Worm (Caenorhabditis elegans) whole organism, young adult: ENCODE data around the gene cest-10.

Experiments used
- F10E7.11 ChIP-seq: sonication (generic microtip); optimal IDR thresholded peaks from 2 replicates; lab custom pipeline; 2017; ENCODE audit warnings: mild to moderate bottlenecking, missing genetic modification characterization, moderate library complexity, missing compliant biosample characterization
- F39B2.1 ChIP-seq: fragments of 200-800 bp; sonication (Bioruptor generic); IDR thresholded peaks from 2 replicates; pipeline ENCODE4 v1.3.6; 2022; ENCODE audit warnings: missing genetic modification reagents, missing genetic modification characterization, missing compliant biosample characterization
- F49E8.2 ChIP-seq: sonication (generic microtip); optimal IDR thresholded peaks from 3 replicates; lab custom pipeline; 2017; ENCODE audit warnings: missing genetic modification characterization, mild to moderate bottlenecking, missing compliant biosample characterization, antibody characterized with exemption, moderate library complexity; ENCODE audit not compliant: insufficient read depth
- F57A8.1 ChIP-seq: fragments of 200-800 bp; sonication (Bioruptor generic); optimal IDR thresholded peaks from 2 replicates; lab custom pipeline; 2018; ENCODE audit warnings: mild to moderate bottlenecking, missing genetic modification characterization, moderate library complexity, missing compliant biosample characterization
- K12H6.12 ChIP-seq: fragments of 200-800 bp; sonication (Bioruptor generic); optimal IDR thresholded peaks from 2 replicates; lab custom pipeline; 2018; ENCODE audit warnings: mild to moderate bottlenecking, missing genetic modification characterization, missing compliant biosample characterization
- Y95B8A.8 ChIP-seq: fragments of 200-800 bp; sonication (Bioruptor generic); IDR thresholded peaks from 2 replicates; pipeline ENCODE4 v1.3.6; 2022; ENCODE audit warnings: missing genetic modification reagents, missing genetic modification characterization, missing compliant biosample characterization
- akir-1 ChIP-seq: fragments of 200-800 bp; sonication (Bioruptor generic); optimal IDR thresholded peaks from 2 replicates; lab custom pipeline; 2018; ENCODE audit warnings: mild to moderate bottlenecking, missing genetic modification characterization, moderate library complexity, missing compliant biosample characterization
- ama-1 ChIP-seq, 3 experiments: fragments of 150-350 bp in 1 of 3; sonication (generic microtip) in 2 of 3; optimal IDR thresholded peaks; 2 replicates each; lab custom pipeline; 2014 to 2018; ENCODE audit warnings: missing biosample characterization in 2 of 3, missing genetic modification characterization in 2 of 3, missing genetic modification reagents in 2 of 3
- aptf-2 ChIP-seq: fragments of 200-800 bp; sonication (Bioruptor generic); conservative IDR thresholded peaks from 2 replicates; pipeline ENCODE4 v1.3.6; 2022; ENCODE audit warnings: missing genetic modification reagents, missing genetic modification characterization, missing compliant biosample characterization
- athp-1 ChIP-seq: sonication (generic microtip); optimal IDR thresholded peaks from 2 replicates; lab custom pipeline; 2017; ENCODE audit warnings: mild to moderate bottlenecking, missing genetic modification characterization, missing compliant biosample characterization
- ceh-91 ChIP-seq: fragments of 200-800 bp; sonication (Bioruptor generic); IDR thresholded peaks from 2 replicates; pipeline ENCODE4 v1.3.6; 2022; ENCODE audit warnings: missing genetic modification reagents, missing genetic modification characterization, missing compliant biosample characterization
- chd-7 ChIP-seq: sonication (generic microtip); optimal IDR thresholded peaks from 2 replicates; lab custom pipeline; 2016; ENCODE audit warnings: mild to moderate bottlenecking, missing genetic modification characterization, moderate library complexity, missing compliant biosample characterization
- die-1 ChIP-seq: sonication (generic microtip); optimal IDR thresholded peaks from 2 replicates; lab custom pipeline; 2016; ENCODE audit warnings: missing genotype, mild to moderate bottlenecking, missing genetic modification characterization, missing compliant biosample characterization
- dpff-1 ChIP-seq: sonication (generic microtip); optimal IDR thresholded peaks from 2 replicates; lab custom pipeline; 2017; ENCODE audit warnings: mild to moderate bottlenecking, missing genetic modification characterization, missing compliant biosample characterization
- efl-1 ChIP-seq: fragments of 150-350 bp; optimal IDR thresholded peaks from 2 replicates; lab custom pipeline; 2014; ENCODE audit warnings: missing biosample characterization, missing genetic modification reagents, missing genetic modification characterization
- fkh-3 ChIP-seq: sonication (generic microtip); optimal IDR thresholded peaks from 2 replicates; lab custom pipeline; 2016; ENCODE audit warnings: mild to moderate bottlenecking, missing genetic modification characterization, missing compliant biosample characterization
- hmg-1.2 ChIP-seq: fragments of 200-800 bp; sonication (Bioruptor generic); IDR thresholded peaks from 2 replicates; pipeline ENCODE4 v1.3.6; 2022; ENCODE audit warnings: missing genetic modification reagents, missing genetic modification characterization, missing compliant biosample characterization
- lag-1 ChIP-seq: fragments of 200-800 bp; sonication (Bioruptor generic); IDR thresholded peaks from 2 replicates; pipeline ENCODE4 v1.3.6; 2022; ENCODE audit warnings: missing genetic modification reagents, missing genetic modification characterization, missing compliant biosample characterization
- lin-26 ChIP-seq: fragments of 200-800 bp; sonication (Bioruptor generic); IDR thresholded peaks from 2 replicates; pipeline ENCODE4 v1.3.6; 2022; ENCODE audit warnings: missing genetic modification reagents, missing genetic modification characterization, missing compliant biosample characterization
- lir-1 ChIP-seq: fragments of 200-800 bp; sonication (Bioruptor generic); conservative IDR thresholded peaks from 2 replicates; pipeline ENCODE4 v1.3.6; 2022; ENCODE audit warnings: missing genetic modification reagents, missing genetic modification characterization, missing compliant biosample characterization
- lsl-1 ChIP-seq: fragments of 200-800 bp; sonication (Bioruptor generic); optimal IDR thresholded peaks from 2 replicates; lab custom pipeline; 2018; ENCODE audit warnings: mild to moderate bottlenecking, missing genetic modification characterization, moderate library complexity, missing compliant biosample characterization
- madf-6 ChIP-seq: fragments of 200-800 bp; sonication (Bioruptor generic); IDR thresholded peaks from 2 replicates; pipeline ENCODE4 v1.3.6; 2022; ENCODE audit warnings: missing genetic modification reagents, missing genetic modification characterization, missing compliant biosample characterization
- madf-8 ChIP-seq: fragments of 200-800 bp; sonication (Bioruptor generic); conservative IDR thresholded peaks from 2 replicates; pipeline ENCODE4 v1.3.6; 2022; ENCODE audit warnings: missing genetic modification reagents, missing genetic modification characterization, missing compliant biosample characterization
- mes-4 ChIP-seq: sonication (generic microtip); optimal IDR thresholded peaks from 2 replicates; lab custom pipeline; 2016; ENCODE audit warnings: missing genotype, missing genetic modification characterization, missing compliant biosample characterization
- nhr-120 ChIP-seq: fragments of 200-800 bp; sonication (Bioruptor generic); IDR thresholded peaks from 2 replicates; pipeline ENCODE4 v1.3.6; 2022; ENCODE audit warnings: missing genetic modification characterization, missing compliant biosample characterization
- nhr-27 ChIP-seq: fragments of 200-800 bp; sonication (Bioruptor generic); optimal IDR thresholded peaks from 2 replicates; lab custom pipeline; 2018; ENCODE audit warnings: mild to moderate bottlenecking, missing genetic modification characterization, moderate library complexity, missing compliant biosample characterization
- nhr-80 ChIP-seq: sonication (generic microtip); optimal IDR thresholded peaks from 2 replicates; lab custom pipeline; 2016; ENCODE audit warnings: missing genetic modification characterization, missing compliant biosample characterization
- repo-1 ChIP-seq: sonication (generic microtip); optimal IDR thresholded peaks from 2 replicates; lab custom pipeline; 2017; ENCODE audit warnings: mild to moderate bottlenecking, missing genetic modification characterization, missing compliant biosample characterization
- sdz-38 ChIP-seq: sonication (generic microtip); optimal IDR thresholded peaks from 2 replicates; lab custom pipeline; 2016; ENCODE audit warnings: missing genotype, missing genetic modification characterization, missing compliant biosample characterization
- snpc-3.4 ChIP-seq: sonication (generic microtip); optimal IDR thresholded peaks from 2 replicates; lab custom pipeline; 2017; ENCODE audit warnings: missing genetic modification characterization, mild to moderate bottlenecking, missing compliant biosample characterization, antibody characterized with exemption, moderate library complexity, missing genotype, missing genetic modification reagents
- snpc-4 ChIP-seq, 5 experiments: fragments of 150-350 bp in 1 of 5; sonication (generic microtip) in 4 of 5; optimal IDR thresholded peaks; 2 replicates each; lab custom pipeline; 2014 to 2018; ENCODE audit warnings: missing genetic modification characterization in 5 of 5, missing biosample characterization in 3 of 5, antibody characterized with exemption in 2 of 5, mild to moderate bottlenecking in 2 of 5, missing compliant biosample characterization in 2 of 5, missing genotype in 2 of 5, moderate library complexity in 2 of 5, missing genetic modification reagents in 1 of 5
- sptf-2 ChIP-seq: fragments of 200-800 bp; sonication (Bioruptor generic); optimal IDR thresholded peaks from 2 replicates; lab custom pipeline; 2018; ENCODE audit warnings: mild to moderate bottlenecking, missing genetic modification characterization, missing compliant biosample characterization
- unc-130 ChIP-seq: sonication (generic microtip); optimal IDR thresholded peaks from 2 replicates; lab custom pipeline; 2016; ENCODE audit warnings: missing genetic modification reagents, missing genetic modification characterization, missing compliant biosample characterization
- unc-62 ChIP-seq: fragments of 150-350 bp; optimal IDR thresholded peaks from 2 replicates; lab custom pipeline; 2014; ENCODE audit warnings: missing biosample characterization, missing genetic modification reagents, missing genetic modification characterization
- xnd-1 ChIP-seq: sonication (generic microtip); optimal IDR thresholded peaks from 2 replicates; lab custom pipeline; 2016; ENCODE audit warnings: missing genotype, missing genetic modification reagents, missing genetic modification characterization, missing compliant biosample characterization
- ztf-18 ChIP-seq: sonication (generic microtip); optimal IDR thresholded peaks from 2 replicates; lab custom pipeline; 2016; ENCODE audit warnings: missing genotype, mild to moderate bottlenecking, missing genetic modification characterization, missing compliant biosample characterization
- ztf-22 ChIP-seq: fragments of 200-800 bp; sonication (Bioruptor generic); optimal IDR thresholded peaks from 2 replicates; lab custom pipeline; 2018; ENCODE audit warnings: mild to moderate bottlenecking, missing genetic modification characterization, moderate library complexity, missing compliant biosample characterization
- ztf-28 ChIP-seq: fragments of 200-800 bp; sonication (Bioruptor generic); IDR thresholded peaks from 2 replicates; pipeline ENCODE4 v1.3.6; 2022; ENCODE audit warnings: missing genetic modification reagents, missing genetic modification characterization, missing compliant biosample characterization

The cest-10 gene

DNA sequence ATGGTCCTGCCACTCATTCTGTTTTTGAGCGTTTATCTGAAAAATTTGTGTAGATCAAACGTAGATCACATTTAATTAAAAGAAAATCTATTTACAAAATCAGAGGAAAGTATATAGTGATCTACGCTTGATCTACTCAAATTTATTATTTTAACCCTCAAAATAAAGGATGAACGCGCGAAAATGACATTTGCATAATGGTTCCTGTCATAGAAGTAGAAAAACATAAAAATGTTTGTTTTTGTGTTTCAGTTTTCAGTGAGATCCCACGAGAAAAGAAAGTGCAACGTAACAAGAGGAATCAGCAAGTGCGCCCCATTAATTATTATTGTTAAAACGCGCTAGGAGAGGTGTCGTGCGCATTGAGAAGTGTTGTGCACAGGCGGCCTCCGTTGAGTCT, 31.0 kb downstream of the cest-10 start:
- TF ChIP-seq fkh-3 (tag; lab: Kevin White, UChicago) (no peak), unc-62 (GFP tag; lab: Kevin White, UChicago) (no peak), die-1 (peak; percentile 5), efl-1 (GFP tag; lab: Kevin White, UChicago) (peak; percentile 81), dpff-1 (tag; lab: Kevin White, UChicago) (no peak), xnd-1 (tag; lab: Kevin White, UChicago) (peak; percentile 42), hmg-1.2 (peak; percentile 38; the same call in 1 of the 2 replicates), nhr-27 (tag; lab: Kevin White, UChicago) (no peak), ceh-91 (GFP tag; lab: Robert Waterston, UW) (0 out of 2 replicates have a peak, but pooled peaks have one; percentile 16), aptf-2 (GFP tag; lab: Robert Waterston, UW) (peak; percentile 83), nhr-120 (GFP tag; lab: Robert Waterston, UW) (no peak), snpc-3.4 (tag; lab: Kevin White, UChicago) (no peak), chd-7 (tag; lab: Kevin White, UChicago) (no peak), akir-1 (GFP tag; lab: Kevin White, UChicago) (no peak), K12H6.12 (tag; lab: Kevin White, UChicago) (no peak), madf-6 (peak; percentile 90), ztf-18 (tag; lab: Kevin White, UChicago) (no peak), lsl-1 (GFP tag; lab: Kevin White, UChicago) (no peak), ztf-22 (GFP tag; lab: Kevin White, UChicago) (no peak), madf-8 (GFP tag; lab: Robert Waterston, UW) (peak; percentile 67), athp-1 (tag; lab: Kevin White, UChicago) (no peak), mes-4 (tag; lab: Kevin White, UChicago) (no peak)

DNA sequence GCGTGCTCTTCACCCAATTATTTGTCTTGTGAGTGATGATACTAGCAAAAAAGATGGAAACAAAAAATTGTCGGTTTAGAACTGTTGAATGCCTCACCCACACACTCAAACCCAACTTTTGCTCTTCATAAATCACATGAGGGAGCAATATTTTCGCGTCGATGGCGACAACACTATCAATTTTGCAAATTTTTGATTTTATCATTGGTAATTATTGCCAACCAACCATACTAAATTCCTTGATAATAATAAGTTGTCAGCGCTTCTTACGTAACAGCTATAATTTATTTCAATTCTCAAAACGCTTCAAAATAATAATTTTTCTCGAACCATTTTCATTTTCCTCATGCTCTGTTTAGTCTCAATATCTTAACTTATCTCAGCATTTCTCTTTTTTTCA, 32.4 kb downstream of the cest-10 start:
- TF ChIP-seq chd-7 (tag; lab: Kevin White, UChicago) = no peak
- no peak for TF ChIP-seq repo-1
- TF ChIP-seq nhr-80 (tag; lab: Kevin White, UChicago) = peak; percentile 37
- TF ChIP-seq unc-130 = no peak
- no peak for TF ChIP-seq sptf-2
- TF ChIP-seq, all 124 proteins: peak for 1

DNA sequence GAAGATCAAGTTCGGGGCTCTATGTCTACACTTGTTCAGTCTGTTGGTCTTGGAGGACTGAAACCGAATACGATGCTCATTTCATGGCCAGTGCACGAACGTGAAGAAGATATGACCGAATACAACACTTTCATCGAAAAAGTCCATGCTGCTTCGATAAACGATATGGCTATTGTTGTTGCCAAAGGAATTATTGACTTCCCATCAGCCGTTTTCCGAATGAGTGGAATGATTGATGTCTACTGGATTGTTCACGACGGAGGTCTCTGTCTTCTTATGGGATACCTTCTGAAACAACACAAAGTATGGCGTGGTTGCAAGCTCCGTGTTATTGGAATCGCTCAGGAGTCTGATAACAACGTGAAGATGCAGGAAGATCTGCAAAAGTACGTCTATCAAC, 35.9 kb downstream of the cest-10 start:
- TF ChIP-seq ztf-18 (tag; lab: Kevin White, UChicago) = no peak
- TF ChIP-seq Y95B8A.8 (GFP tag; lab: Robert Waterston, UW) = no peak
- TF ChIP-seq lin-26 (GFP tag; lab: Robert Waterston, UW) = no peak
- no peak for TF ChIP-seq F57A8.1 (GFP tag; lab: Kevin White, UChicago)
- TF ChIP-seq F39B2.1 (GFP tag; lab: Robert Waterston, UW) = no peak
- no peak for TF ChIP-seq snpc-4 (GFP tag; optimal IDR thresholded peaks at IDR 0.05; lab: Kevin White, UChicago)
- no peak for TF ChIP-seq snpc-4 (tag; optimal IDR thresholded peaks at IDR 0.05; lab: Kevin White, UChicago)
- no peak for TF ChIP-seq lir-1 (GFP tag; lab: Robert Waterston, UW)
- TF ChIP-seq F10E7.11 (tag; lab: Kevin White, UChicago) = no peak
- no peak for TF ChIP-seq ztf-28 (GFP tag; lab: Robert Waterston, UW)
- TF ChIP-seq nhr-120 (GFP tag; lab: Robert Waterston, UW) = no peak
- TF ChIP-seq sdz-38 = no peak
- TF ChIP-seq F49E8.2 (tag; lab: Kevin White, UChicago) = no peak
- no peak for TF ChIP-seq ama-1 (optimal IDR thresholded peaks at IDR 0.05; lab: Kevin White, UChicago)
- no peak for TF ChIP-seq ama-1 (GFP tag; optimal IDR thresholded peaks at IDR 0.05; lab: Kevin White, UChicago)
- TF ChIP-seq lag-1 (GFP tag; lab: Robert Waterston, UW) = no peak
- TF ChIP-seq nhr-80 (tag; lab: Kevin White, UChicago) = no peak
